Fruit fly (Drosophila melanogaster): ENCODE measurements around the gene Ugt36E1.
A peak's percentile ranks its signal among the peaks of the same experiment; 100 is the strongest.

Ugt36E1 gene

DNA sequence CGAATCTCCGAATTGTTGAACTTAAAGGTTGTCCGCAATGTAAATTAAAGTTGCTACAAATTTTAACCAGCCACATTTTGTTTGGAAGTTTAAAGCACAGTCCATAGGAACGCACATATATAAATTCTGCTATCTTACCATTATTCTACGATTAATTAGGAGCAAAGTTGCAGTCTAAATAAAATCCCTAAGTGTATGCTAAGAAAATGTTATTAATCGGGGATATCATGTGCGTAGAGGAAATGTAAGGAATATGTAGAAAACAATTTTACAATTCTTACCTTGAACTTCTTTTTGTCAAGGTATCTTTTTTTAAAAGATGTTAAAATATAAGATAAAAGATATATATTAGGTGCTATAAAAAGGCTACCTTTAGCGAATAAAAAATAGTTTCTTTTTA, 8.2 kb upstream of the Ugt36E1 start (continued):
- no peak for TF ChIP-seq Optix (GFP tag; IDR thresholded peaks at IDR 0.05)
- no peak for TF ChIP-seq sc (optimal IDR thresholded peaks at IDR 0.05)
- TF ChIP-seq sc (GFP tag; optimal IDR thresholded peaks at IDR 0.05), result no peak
- TF ChIP-seq CG2712 (tag; optimal IDR thresholded peaks at IDR 0.05), result no peak
- TF ChIP-seq CkIIα-i1 (GFP tag; IDR thresholded peaks at IDR 0.05), result no peak
- peak; percentile 70 for TF ChIP-seq ftz-f1 (GFP tag; optimal IDR thresholded peaks at IDR 0.05)
- TF ChIP-seq CG3847 (GFP tag; IDR thresholded peaks at IDR 0.05), result no peak
- TF ChIP-seq hkb (optimal IDR thresholded peaks at IDR 0.05), result no peak
- TF ChIP-seq hkb (GFP tag; IDR thresholded peaks at IDR 0.05), result no peak
- no peak for TF ChIP-seq sqz (GFP tag; optimal IDR thresholded peaks at IDR 0.05)
- TF ChIP-seq Atf-2 (GFP tag; optimal IDR thresholded peaks at IDR 0.05), result no peak
- TF ChIP-seq CG10431 (GFP tag; optimal IDR thresholded peaks at IDR 0.05), result no peak
- no peak for TF ChIP-seq eyg (GFP tag; optimal IDR thresholded peaks at IDR 0.05)
- TF ChIP-seq CG8924 (tag; optimal IDR thresholded peaks at IDR 0.05), result no peak
- TF ChIP-seq stwl (tag; optimal IDR thresholded peaks at IDR 0.05), result peak; percentile 16
- no peak for TF ChIP-seq CG10543 (GFP tag; optimal IDR thresholded peaks at IDR 0.05)
- TF ChIP-seq ttk (GFP tag; IDR thresholded peaks at IDR 0.05), result no peak
- TF ChIP-seq h (optimal IDR thresholded peaks at IDR 0.05), result no peak
- peak; percentile 59 for TF ChIP-seq CTCF (GFP tag; optimal IDR thresholded peaks at IDR 0.05)
- no peak for TF ChIP-seq B-H2 (GFP tag; optimal IDR thresholded peaks at IDR 0.05)
- TF ChIP-seq D (optimal IDR thresholded peaks at IDR 0.05), result no peak
- TF ChIP-seq D (GFP tag; optimal IDR thresholded peaks at IDR 0.05), result no peak
- no peak for TF ChIP-seq sna (GFP tag; IDR thresholded peaks at IDR 0.05; ENCODE audit: partially characterized antibody)
- TF ChIP-seq CG8089 (GFP tag; optimal IDR thresholded peaks at IDR 0.05), result no peak
- TF ChIP-seq CG7839 (tag; optimal IDR thresholded peaks at IDR 0.05), result no peak
- TF ChIP-seq sens (GFP tag), result peak; percentile 21
- TF ChIP-seq Myb (GFP tag; optimal IDR thresholded peaks at IDR 0.05), result no peak
- no peak for TF ChIP-seq CG12391 (tag; optimal IDR thresholded peaks at IDR 0.05)
- no peak for TF ChIP-seq lmd (GFP tag; IDR thresholded peaks at IDR 0.05)

- TF ChIP-seq Pdp1 (GFP tag; optimal IDR thresholded peaks at IDR 0.05), result peak in 1 of 2 experiments; percentile 77
- no peak for TF ChIP-seq zf30C (GFP tag; optimal IDR thresholded peaks at IDR 0.05)
These were observed 7.5 kb upstream of the Ugt36E1 start, which contains the start of gene Ugt36F1 for dm6 chr2L:18819044-18819443. TSS of gene Ugt36F1 (plus strand) at chr2L:18819344.

- TF ChIP-seq CG8290 (GFP tag; optimal IDR thresholded peaks at IDR 0.05) (no peak), CG8290 (tag; optimal IDR thresholded peaks at IDR 0.05) (peak; percentile 60 to 69), hth (optimal IDR thresholded peaks at IDR 0.05) (no peak), Fer2 (tag; optimal IDR thresholded peaks at IDR 0.05) (peak; percentile 39), CG10462 (GFP tag; optimal IDR thresholded peaks at IDR 0.05) (no peak), Sin3A (optimal IDR thresholded peaks at IDR 0.05) (no peak), ttk (GFP tag; IDR thresholded peaks at IDR 0.05) (no peak), Sry-δ (GFP tag; optimal IDR thresholded peaks at IDR 0.05) (no peak), croc (GFP tag; conservative IDR thresholded peaks at IDR 0.05) (no peak), scrt (GFP tag; optimal IDR thresholded peaks at IDR 0.05) (no peak), ac (GFP tag; optimal IDR thresholded peaks at IDR 0.05) (no peak), CG1529 (GFP tag; optimal IDR thresholded peaks at IDR 0.05) (peak; percentile 66), Hmr (GFP tag; optimal IDR thresholded peaks at IDR 0.05) (no peak), CG13123 (GFP tag; optimal IDR thresholded peaks at IDR 0.05) (peak; percentile 19), crc (GFP tag; optimal IDR thresholded peaks at IDR 0.05) (no peak), corto (GFP tag; optimal IDR thresholded peaks at IDR 0.05) (no peak), luna (GFP tag; optimal IDR thresholded peaks at IDR 0.05) (no peak), CG1647 (GFP tag; optimal IDR thresholded peaks at IDR 0.05) (no peak), CG31365 (tag; optimal IDR thresholded peaks at IDR 0.05) (no peak), Hr51 (GFP tag; optimal IDR thresholded peaks at IDR 0.05) (no peak), CG18619 (GFP tag; optimal IDR thresholded peaks at IDR 0.05) (peak; percentile 41), CG17328 (GFP tag; IDR thresholded peaks at IDR 0.05) (peak; percentile 32; the same call in 1 of the 2 replicates), CG6654 (GFP tag; optimal IDR thresholded peaks at IDR 0.05) (no peak), Poxn (GFP tag; IDR thresholded peaks at IDR 0.05) (no peak)
These were observed 3.8 kb upstream of the Ugt36E1 start for dm6 chr2L:18822805-18823204.
